Fruit fly (Drosophila melanogaster) whole organism, embryonic: Measurements from ENCODE around the gene PGRP-LF.
A peak's percentile ranks its signal among the peaks of the same experiment; 100 is the strongest.

Source experiments
- Abd-B ChIP-seq: fragments of 200-800 bp; sonication (Bioruptor generic); optimal IDR thresholded peaks from 2 replicates; lab custom pipeline; 2018; ENCODE audit warnings: missing biosample characterization, mild to moderate bottlenecking, missing genetic modification characterization, moderate library complexity
- Awh ChIP-seq: fragments of 200-800 bp; sonication (Bioruptor generic); IDR thresholded peaks from 2 replicates; pipeline ENCODE4, ENCODE4 v1.3.6; 2022; ENCODE audit warnings: missing biosample characterization, missing genetic modification characterization
- CG10209 ChIP-seq: fragments of 200-800 bp; sonication (Bioruptor generic); optimal IDR thresholded peaks from 3 replicates; lab custom pipeline; 2017; ENCODE audit warnings: missing biosample characterization, mild to moderate bottlenecking, missing genetic modification characterization, missing genetic modification reagents
- CG10462 ChIP-seq: fragments of 200-800 bp; sonication (Bioruptor generic); optimal IDR thresholded peaks from 2 replicates; lab custom pipeline; 2016; ENCODE audit warnings: missing biosample characterization, missing genetic modification characterization
- CG10543 ChIP-seq: fragments of 200-800 bp; sonication (Bioruptor generic); optimal IDR thresholded peaks from 3 replicates; lab custom pipeline; 2017; ENCODE audit warnings: missing biosample characterization, mild to moderate bottlenecking, missing genetic modification characterization, moderate library complexity
- CG10959 ChIP-seq: fragments of 200-800 bp; sonication (Bioruptor generic); IDR thresholded peaks from 2 replicates; pipeline ENCODE4 v1.3.6; 2022; ENCODE audit warnings: missing biosample characterization, missing genetic modification characterization
- CG11093 ChIP-seq: fragments of 200-800 bp; sonication (Bioruptor generic); IDR thresholded peaks from 3 replicates; pipeline ENCODE4 v1.3.6; 2022; ENCODE audit warnings: missing biosample characterization, missing genetic modification characterization
- CG14050 ChIP-seq: fragments of 200-800 bp; sonication (Bioruptor generic); IDR thresholded peaks from 3 replicates; pipeline ENCODE4 v1.3.6; 2022; ENCODE audit warnings: missing biosample characterization, missing genetic modification characterization
- CG15514 ChIP-seq: fragments of 200-800 bp; sonication (Bioruptor generic); optimal IDR thresholded peaks from 3 replicates; lab custom pipeline; 2017; ENCODE audit warnings: missing biosample characterization, missing genetic modification characterization, mild to moderate bottlenecking, moderate library complexity, missing genetic modification reagents
- CG16863 ChIP-seq: fragments of 200-800 bp; sonication (Bioruptor generic); optimal IDR thresholded peaks from 3 replicates; lab custom pipeline; 2016; ENCODE audit warnings: missing biosample characterization, missing genetic modification characterization
- CG17359 ChIP-seq: fragments of 200-800 bp; sonication (Bioruptor generic); optimal IDR thresholded peaks from 3 replicates; lab custom pipeline; 2018; ENCODE audit warnings: missing biosample characterization, mild to moderate bottlenecking, missing genetic modification characterization, moderate library complexity
- CG17361 ChIP-seq: fragments of 200-800 bp; sonication (Bioruptor generic); IDR thresholded peaks from 3 replicates; pipeline ENCODE4 v1.3.6; 2022; ENCODE audit warnings: missing biosample characterization, missing genetic modification characterization
- CG2120 ChIP-seq: fragments of 200-800 bp; sonication (Bioruptor generic); optimal IDR thresholded peaks from 3 replicates; lab custom pipeline; 2016; ENCODE audit warnings: missing biosample characterization, missing genetic modification characterization
- CG31365 ChIP-seq: fragments of 200-800 bp; sonication (Bioruptor generic); optimal IDR thresholded peaks from 2 replicates; lab custom pipeline; 2018; ENCODE audit warnings: missing biosample characterization, mild to moderate bottlenecking, missing genetic modification characterization
- CG32772 ChIP-seq: fragments of 200-800 bp; sonication (Bioruptor generic); IDR thresholded peaks from 2 replicates; pipeline ENCODE4 v1.3.6; 2022; ENCODE audit warnings: missing biosample characterization, missing genetic modification characterization
- CG34224 ChIP-seq: fragments of 200-800 bp; sonication (Bioruptor generic); IDR thresholded peaks from 3 replicates; pipeline ENCODE4 v1.3.6; 2022; ENCODE audit warnings: missing biosample characterization, missing genetic modification characterization; ENCODE audit not compliant: partially characterized antibody
- CG34376 ChIP-seq: fragments of 200-800 bp; sonication (Bioruptor generic); optimal IDR thresholded peaks from 2 replicates; lab custom pipeline; 2018; ENCODE audit warnings: missing biosample characterization, mild to moderate bottlenecking, missing genetic modification characterization
- CG3995 ChIP-seq: fragments of 200-800 bp; sonication (Bioruptor generic); optimal IDR thresholded peaks from 3 replicates; lab custom pipeline; 2016; ENCODE audit warnings: missing biosample characterization, missing genetic modification characterization
- CG4707 ChIP-seq: fragments of 200-800 bp; sonication (Bioruptor generic); optimal IDR thresholded peaks from 2 replicates; lab custom pipeline; 2018; ENCODE audit warnings: missing biosample characterization, mild to moderate bottlenecking, missing genetic modification characterization, moderate library complexity
- CG6254 ChIP-seq: fragments of 200-800 bp; sonication (Bioruptor generic); optimal IDR thresholded peaks from 3 replicates; lab custom pipeline; 2017; ENCODE audit warnings: mild to moderate bottlenecking, missing biosample characterization, missing genetic modification reagents, missing genetic modification characterization
- CG6654 ChIP-seq: fragments of 200-800 bp; sonication (Bioruptor generic); optimal IDR thresholded peaks from 2 replicates; lab custom pipeline; 2017; ENCODE audit warnings: missing biosample characterization, mild to moderate bottlenecking, missing genetic modification characterization
- CG7786 ChIP-seq: fragments of 200-800 bp; sonication (Bioruptor generic); optimal IDR thresholded peaks from 2 replicates; lab custom pipeline; 2016; ENCODE audit warnings: missing biosample characterization, missing genetic modification characterization
- CG9817 ChIP-seq: fragments of 200-800 bp; sonication (Bioruptor generic); optimal IDR thresholded peaks from 2 replicates; lab custom pipeline; 2018; ENCODE audit warnings: missing biosample characterization, mild to moderate bottlenecking, missing genetic modification characterization, moderate library complexity
- CrebB ChIP-seq: fragments of 200-800 bp; sonication (Bioruptor generic); optimal IDR thresholded peaks from 3 replicates; lab custom pipeline; 2018; ENCODE audit warnings: missing biosample characterization, mild to moderate bottlenecking, missing genetic modification characterization
- E2f1 ChIP-seq: fragments of 200-800 bp; sonication (Bioruptor generic); IDR thresholded peaks from 2 replicates; pipeline ENCODE4 v1.3.6; 2022; ENCODE audit warnings: missing biosample characterization, missing genetic modification characterization
- H2.0 ChIP-seq: fragments of 200-800 bp; sonication (Bioruptor generic); IDR thresholded peaks from 2 replicates; pipeline ENCODE4 v1.3.6; 2022; ENCODE audit warnings: missing biosample characterization, missing genetic modification characterization
- HLH4C ChIP-seq: fragments of 200-800 bp; sonication (Bioruptor generic); IDR thresholded peaks from 3 replicates; pipeline ENCODE4 v1.3.6; 2022; ENCODE audit warnings: missing biosample characterization, missing genetic modification characterization; ENCODE audit not compliant: partially characterized antibody
- Hr39 ChIP-seq: fragments of >200 bp; optimal IDR thresholded peaks from 2 replicates; lab custom pipeline; 2017
- Mrtf ChIP-seq: fragments of 200-800 bp; sonication (Bioruptor generic); IDR thresholded peaks from 3 replicates; pipeline ENCODE4 v1.3.6; 2022; ENCODE audit warnings: missing biosample characterization, missing genetic modification characterization
- NC2β ChIP-seq: fragments of 200-800 bp; sonication (Bioruptor generic); optimal IDR thresholded peaks from 2 replicates; lab custom pipeline; 2016; ENCODE audit warnings: missing biosample characterization, missing genetic modification characterization
- Oli ChIP-seq: fragments of 200-800 bp; sonication (Bioruptor generic); optimal IDR thresholded peaks from 2 replicates; lab custom pipeline; 2018; ENCODE audit warnings: missing biosample characterization, mild to moderate bottlenecking, missing genetic modification characterization, moderate library complexity
- Six4 ChIP-seq: fragments of 200-800 bp; sonication (Bioruptor generic); optimal IDR thresholded peaks from 2 replicates; lab custom pipeline; 2016; ENCODE audit warnings: missing biosample characterization, missing genetic modification characterization
- Sry-β ChIP-seq: fragments of 200-800 bp; sonication (Bioruptor generic); optimal IDR thresholded peaks from 2 replicates; lab custom pipeline; 2018; ENCODE audit warnings: missing biosample characterization, mild to moderate bottlenecking, missing genetic modification characterization, moderate library complexity
- chm ChIP-seq: fragments of 200-800 bp; sonication (Bioruptor generic); IDR thresholded peaks from 2 replicates; pipeline ENCODE4 v1.3.6; 2022; ENCODE audit warnings: missing biosample characterization, missing genetic modification characterization
- crol ChIP-seq: fragments of 200-800 bp; sonication (Bioruptor generic); IDR thresholded peaks from 2 replicates; pipeline ENCODE4 v1.3.6; 2022; ENCODE audit warnings: missing biosample characterization, missing genetic modification characterization
- disco-r ChIP-seq: fragments of 200-800 bp; sonication (Bioruptor generic); optimal IDR thresholded peaks from 2 replicates; lab custom pipeline; 2016; ENCODE audit warnings: missing biosample characterization, missing genetic modification characterization
- exex ChIP-seq: fragments of 200-800 bp; sonication (Bioruptor generic); optimal IDR thresholded peaks from 4 replicates; lab custom pipeline; 2018; ENCODE audit warnings: missing biosample characterization, mild to moderate bottlenecking, missing genetic modification characterization, moderate library complexity
- gce ChIP-seq: fragments of 200-800 bp; sonication (Bioruptor generic); IDR thresholded peaks from 3 replicates; pipeline ENCODE4 v1.3.6; 2022; ENCODE audit warnings: missing biosample characterization, missing genetic modification characterization
- gem ChIP-seq: fragments of 200-800 bp; sonication (Bioruptor generic); optimal IDR thresholded peaks from 2 replicates; lab custom pipeline; 2019; ENCODE audit warnings: missing biosample characterization, mild to moderate bottlenecking, missing genetic modification characterization, moderate library complexity
- kay ChIP-seq: fragments of 200-800 bp; sonication (Bioruptor generic); optimal IDR thresholded peaks from 2 replicates; lab custom pipeline; 2016; ENCODE audit warnings: missing biosample characterization, missing genetic modification characterization
- lilli ChIP-seq: fragments of 200-800 bp; sonication (Bioruptor generic); optimal IDR thresholded peaks from 3 replicates; lab custom pipeline; 2016; ENCODE audit warnings: missing biosample characterization, missing genetic modification characterization
- maf-S ChIP-seq: fragments of 200-800 bp; sonication (Bioruptor generic); optimal IDR thresholded peaks from 2 replicates; lab custom pipeline; 2016; ENCODE audit warnings: missing biosample characterization, missing genetic modification characterization
- onecut ChIP-seq: fragments of 200-800 bp; sonication (Bioruptor generic); IDR thresholded peaks from 2 replicates; pipeline ENCODE4 v1.3.6; 2022; ENCODE audit warnings: missing biosample characterization, missing genetic modification characterization
- phol ChIP-seq: fragments of 200-800 bp; sonication (Bioruptor generic); optimal IDR thresholded peaks from 3 replicates; lab custom pipeline; 2018; ENCODE audit warnings: missing biosample characterization, mild to moderate bottlenecking, missing genetic modification characterization, moderate library complexity
- pzg ChIP-seq: fragments of 200-800 bp; sonication (Bioruptor generic); optimal IDR thresholded peaks from 3 replicates; lab custom pipeline; 2018; ENCODE audit warnings: missing biosample characterization, mild to moderate bottlenecking, missing genetic modification characterization, moderate library complexity
- ro ChIP-seq: fragments of 200-800 bp; sonication (Bioruptor generic); IDR thresholded peaks from 2 replicates; pipeline ENCODE4 v1.3.6; 2022; ENCODE audit warnings: missing biosample characterization, missing genetic modification characterization
- sna ChIP-seq: fragments of 200-800 bp; sonication (Bioruptor generic); IDR thresholded peaks from 2 replicates; pipeline ENCODE4 v1.3.6; 2022; ENCODE audit warnings: missing biosample characterization, missing genetic modification characterization; ENCODE audit not compliant: partially characterized antibody
- ttk ChIP-seq: fragments of 200-800 bp; sonication (Bioruptor generic); IDR thresholded peaks from 2 replicates; pipeline ENCODE4 v2.1.2; 2022; ENCODE audit warnings: missing biosample characterization, missing genetic modification characterization
- yki ChIP-seq: fragments of >200 bp; optimal IDR thresholded peaks from 3 replicates; lab custom pipeline; 2018

The PGRP-LF gene

DNA sequence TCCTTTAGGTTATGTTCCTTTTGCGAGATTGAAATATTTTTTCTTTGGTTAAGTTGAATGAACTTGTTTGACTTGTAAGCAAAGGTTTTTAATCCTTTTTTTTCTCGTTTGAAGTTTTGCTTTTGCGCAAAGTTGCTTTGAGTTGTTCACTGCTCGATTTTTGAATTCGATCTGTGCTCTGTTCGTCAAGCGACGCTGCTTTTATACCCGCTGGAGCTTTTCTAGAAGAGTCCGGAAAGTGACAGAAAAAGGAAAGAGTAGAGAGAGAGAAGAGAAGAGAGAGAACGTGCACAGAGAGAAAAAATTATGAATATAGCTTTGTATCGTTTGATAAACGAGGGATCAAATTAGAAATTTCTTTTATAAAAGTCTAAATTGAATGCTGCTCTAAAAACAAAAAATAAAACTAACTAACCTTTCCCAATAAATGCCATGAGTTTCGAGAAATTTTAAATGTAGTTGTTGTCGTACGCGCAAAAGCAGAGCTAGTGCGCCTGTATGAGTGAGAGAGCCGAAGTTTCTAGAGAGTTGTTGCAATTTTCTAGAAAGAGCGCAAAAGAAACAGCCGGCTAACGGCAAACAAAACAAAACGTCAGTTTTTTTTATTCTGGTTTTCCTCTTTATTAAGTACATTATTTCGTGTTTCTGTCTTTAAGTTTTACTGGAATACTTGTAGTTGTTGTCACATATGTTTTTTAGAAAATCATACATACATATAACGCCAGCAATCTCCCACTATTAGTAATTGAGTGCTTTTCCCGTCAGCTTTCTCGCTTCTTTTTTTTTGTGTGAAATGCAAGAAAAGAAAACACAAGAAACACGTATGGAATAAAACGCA, 28.0 kb downstream of the PGRP-LF start, which contains the start of gene Hsp26 (continued):
- no peak for TF ChIP-seq exex
- TF ChIP-seq CG34224 (GFP tag; lab: Robert Waterston, UW), result peak; percentile 37; the same call in 1 of the 3 replicates
- TF ChIP-seq H2.0 (GFP tag; lab: Robert Waterston, UW), result peak; percentile 79
- TF ChIP-seq CG9817 (tag; lab: Kevin White, UChicago), result peak; percentile 52
- TF ChIP-seq CG10462 (GFP tag; lab: Kevin White, UChicago), result peak; percentile 72
- TF ChIP-seq phol, result peak; percentile 75
- TF ChIP-seq CG17361, result peak; percentile 84
- TF ChIP-seq yki (lab: Kevin White, UChicago), result peak; percentile 10
- TF ChIP-seq lilli (GFP tag; lab: Kevin White, UChicago), result peak; percentile 89
- TF ChIP-seq kay, result peak; percentile 81
- TF ChIP-seq CG32772, result peak; percentile 71
- TF ChIP-seq CrebB (tag; lab: Kevin White, UChicago), result peak; percentile 71
- peak; percentile 71 for TF ChIP-seq CG6254 (GFP tag; lab: Kevin White, UChicago)
- TF ChIP-seq Hr39, result no peak
- TF ChIP-seq Abd-B (GFP tag; lab: Kevin White, UChicago), result peak; percentile 37
- TF ChIP-seq Sry-β (GFP tag; lab: Kevin White, UChicago), result no peak
- peak; percentile 94 for TF ChIP-seq chm (GFP tag; lab: Robert Waterston, UW)
- peak; percentile 86 for TF ChIP-seq CG14050 (GFP tag; lab: Robert Waterston, UW)
- no peak for TF ChIP-seq crol (GFP tag; lab: Robert Waterston, UW)
- peak; percentile 38 for TF ChIP-seq CG6654 (GFP tag; lab: Kevin White, UChicago)
- peak; percentile 69 for TF ChIP-seq Six4 (GFP tag; lab: Kevin White, UChicago)
- TF ChIP-seq CG2120, result peak; percentile 92
- peak; percentile 12 for TF ChIP-seq CG3995 (GFP tag; lab: Kevin White, UChicago)
- peak; percentile 73 for TF ChIP-seq ttk (GFP tag; lab: Robert Waterston, UW)
- no peak for TF ChIP-seq pzg (GFP tag; lab: Kevin White, UChicago)
- peak; percentile 46; the same call in 1 of the 2 replicates for TF ChIP-seq ro (GFP tag; lab: Robert Waterston, UW)
- TF ChIP-seq CG15514 (GFP tag; lab: Kevin White, UChicago), result peak; percentile 54
- TF ChIP-seq CG10959 (GFP tag; lab: Robert Waterston, UW), result no peak; the same call in 1 of the 2 replicates
- TF ChIP-seq E2f1 (GFP tag; lab: Robert Waterston, UW), result peak; percentile 86
- peak; percentile 26 for TF ChIP-seq CG31365 (tag; lab: Kevin White, UChicago)
- peak; percentile 86 for TF ChIP-seq Oli (tag; lab: Kevin White, UChicago)
- peak; percentile 80 for TF ChIP-seq CG10209
- no peak for TF ChIP-seq HLH4C
- peak; percentile 86 for TF ChIP-seq CG17359 (tag; lab: Kevin White, UChicago)
- peak; percentile 9 for TF ChIP-seq CG10543 (GFP tag; lab: Kevin White, UChicago)
- peak; percentile 83 for TF ChIP-seq CG34376 (GFP tag; lab: Kevin White, UChicago)
- TF ChIP-seq maf-S (GFP tag; lab: Kevin White, UChicago), result peak; percentile 77
- TF ChIP-seq CG11093 (GFP tag; lab: Robert Waterston, UW), result peak; percentile 64; the same call in 2 of the 3 replicates
- peak; percentile 78 for TF ChIP-seq NC2β (GFP tag; lab: Kevin White, UChicago)
- peak; percentile 92 for TF ChIP-seq gem (tag; lab: Kevin White, UChicago)
- peak; percentile 88 for TF ChIP-seq CG16863 (GFP tag; lab: Kevin White, UChicago)
- peak; percentile 83 for TF ChIP-seq CG7786
- TF ChIP-seq disco-r, result peak; percentile 83
- TF ChIP-seq onecut, result peak; percentile 67
- TF ChIP-seq Awh (GFP tag; lab: Robert Waterston, UW), result peak; percentile 75
- peak; percentile 83; the same call in 2 of the 3 replicates for TF ChIP-seq gce (GFP tag; lab: Robert Waterston, UW)
- TF ChIP-seq sna, result no peak
- TF ChIP-seq CG4707 (GFP tag; lab: Kevin White, UChicago), result peak; percentile 49
- TF ChIP-seq Mrtf (GFP tag; lab: Robert Waterston, UW), result peak; percentile 55; the same call in 1 of the 3 replicates
